Worm (Caenorhabditis elegans): ENCODE measurements around the gene ets-10.

DNA sequence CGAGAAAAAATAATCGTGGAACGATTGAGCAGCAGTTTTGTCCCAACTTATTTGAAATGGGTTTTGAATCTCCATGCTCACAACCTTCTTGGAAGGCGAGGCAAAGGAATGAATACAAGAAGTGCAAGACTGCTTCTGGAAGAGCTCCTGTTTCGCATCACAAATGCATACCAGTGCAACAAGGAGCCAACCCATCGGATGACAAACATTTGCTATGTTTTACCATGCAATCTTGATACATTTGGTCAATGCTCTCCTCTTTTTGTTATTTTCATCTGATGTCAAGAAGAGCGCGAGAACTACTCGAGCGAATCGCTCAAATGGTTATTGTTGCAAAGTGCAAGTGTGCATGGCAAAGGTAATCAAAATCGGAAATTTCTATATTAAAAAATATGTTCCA, 9.9 kb upstream of the ets-10 start, which contains the start of gene mec-18:
- TF ChIP-seq nhr-28 (tag; optimal IDR thresholded peaks at IDR 0.05) = no peak
- no peak for TF ChIP-seq skn-1 (tag; optimal IDR thresholded peaks at IDR 0.05)
- no peak for TF ChIP-seq zag-1 (tag; optimal IDR thresholded peaks at IDR 0.05)
- no peak for TF ChIP-seq ama-1 (optimal IDR thresholded peaks at IDR 0.05)
- TF ChIP-seq hmg-11 (tag; optimal IDR thresholded peaks at IDR 0.05) = no peak
- no peak for TF ChIP-seq ceh-9 (tag; optimal IDR thresholded peaks at IDR 0.05)
- TF ChIP-seq fkh-10 (GFP tag; optimal IDR thresholded peaks at IDR 0.05) = no peak
- no peak for TF ChIP-seq mdl-1 (tag; optimal IDR thresholded peaks at IDR 0.05)
- TF ChIP-seq aly-2 (tag; optimal IDR thresholded peaks at IDR 0.05) = no peak
- no peak for TF ChIP-seq nhr-11 (tag; optimal IDR thresholded peaks at IDR 0.05)
- TF ChIP-seq sea-2 (GFP tag; optimal IDR thresholded peaks at IDR 0.05) = no peak
- TF ChIP-seq nhr-12 (tag; optimal IDR thresholded peaks at IDR 0.05) = no peak
- TF ChIP-seq nfya-1 (tag; optimal IDR thresholded peaks at IDR 0.05; ENCODE audit: insufficient read depth) = no peak
- no peak for TF ChIP-seq unc-39 (tag; optimal IDR thresholded peaks at IDR 0.05)

All from whole organism, L3 larva.